Worm (Caenorhabditis elegans): Measurements from ENCODE around the gene W03C9.8.

Gene W03C9.8

ce11 chrII:11967507-11968127, 19.1 kb downstream of the W03C9.8 start, which contains the start of gene W03C9.5 (continued):
- TF ChIP-seq egl-13 (tag; optimal IDR thresholded peaks at IDR 0.05) (peak; percentile 90), skn-1 (tag; optimal IDR thresholded peaks at IDR 0.05) (peak; percentile 95), nhr-12 (tag; optimal IDR thresholded peaks at IDR 0.05) (no peak), hlh-4 (tag; optimal IDR thresholded peaks at IDR 0.05) (no peak), lsy-2 (tag; optimal IDR thresholded peaks at IDR 0.05) (peak; percentile 92 to 96), egl-27 (tag; optimal IDR thresholded peaks at IDR 0.05) (peak; percentile 3 to 31), hlh-17 (GFP tag; optimal IDR thresholded peaks at IDR 0.05; ENCODE audit: borderline replicate concordance) (no peak), ces-1 (GFP tag; optimal IDR thresholded peaks at IDR 0.05) (no peak), lin-14 (GFP tag; optimal IDR thresholded peaks at IDR 0.05) (peak; percentile 97), nhr-76 (tag; optimal IDR thresholded peaks at IDR 0.05) (no peak), unc-30 (tag; optimal IDR thresholded peaks at IDR 0.05) (no peak), isw-1 (GFP tag; IDR thresholded peaks at IDR 0.05) (peak; percentile 94), nhr-77 (tag; optimal IDR thresholded peaks at IDR 0.05) (peak; percentile 90), pax-3 (tag; optimal IDR thresholded peaks at IDR 0.05) (peak; percentile 96), elt-3 (tag; optimal IDR thresholded peaks at IDR 0.05) (peak in 3 of 6 experiments; percentile 36 to 88 (median 82)), C34B4.2 (tag; optimal IDR thresholded peaks at IDR 0.05) (no peak), efl-3 (GFP tag; optimal IDR thresholded peaks at IDR 0.05) (no peak), sptf-1 (tag; optimal IDR thresholded peaks at IDR 0.05) (no peak), snu-23 (GFP tag; optimal IDR thresholded peaks at IDR 0.05) (peak; percentile 98), rnt-1 (tag; optimal IDR thresholded peaks at IDR 0.05) (peak; percentile 96), C16A3.4 (tag; optimal IDR thresholded peaks at IDR 0.05) (peak; percentile 97), pqm-1 (tag; optimal IDR thresholded peaks at IDR 0.05) (no peak), fkh-8 (tag; optimal IDR thresholded peaks at IDR 0.05) (peak; percentile 99), ceh-90 (tag; optimal IDR thresholded peaks at IDR 0.05) (peak; percentile 70), ama-1 (optimal IDR thresholded peaks at IDR 0.05) (peak; percentile 19), fkh-4 (tag; optimal IDR thresholded peaks at IDR 0.05; ENCODE audit: borderline replicate concordance) (peak; percentile 46), mef-2 (tag; optimal IDR thresholded peaks at IDR 0.05) (peak; percentile 75), nhr-11 (tag; optimal IDR thresholded peaks at IDR 0.05) (peak; percentile 64), ceh-8 (GFP tag; optimal IDR thresholded peaks at IDR 0.05) (peak; percentile 84), zip-4 (GFP tag; optimal IDR thresholded peaks at IDR 0.05) (peak; percentile 38), nhr-20 (tag; optimal IDR thresholded peaks at IDR 0.05) (peak; percentile 96), mep-1 (tag; optimal IDR thresholded peaks at IDR 0.05) (peak; percentile 95), C04F5.9 (tag; optimal IDR thresholded peaks at IDR 0.05) (peak; percentile 88), nhr-237 (tag; optimal IDR thresholded peaks at IDR 0.05) (peak; percentile 89), alr-1 (tag; optimal IDR thresholded peaks at IDR 0.05; ENCODE audit: borderline replicate concordance) (no peak), nhr-84 (tag; optimal IDR thresholded peaks at IDR 0.05) (peak; percentile 51), ceh-63 (GFP tag; optimal IDR thresholded peaks at IDR 0.05) (no peak), lin-13 (GFP tag; optimal IDR thresholded peaks at IDR 0.05) (peak; percentile 97), tlp-1 (tag; optimal IDR thresholded peaks at IDR 0.05) (no peak), jun-1 (tag; optimal IDR thresholded peaks at IDR 0.05) (peak; percentile 90), lin-39 (tag; optimal IDR thresholded peaks at IDR 0.05) (no peak), tbx-2 (tag; optimal IDR thresholded peaks at IDR 0.05) (peak; percentile 95), dsc-1 (tag; optimal IDR thresholded peaks at IDR 0.05) (peak; percentile 92), sox-4 (tag; optimal IDR thresholded peaks at IDR 0.05) (peak; percentile 72), elt-2 (tag; optimal IDR thresholded peaks at IDR 0.05) (peak; percentile 78), fos-1 (tag; optimal IDR thresholded peaks at IDR 0.05) (peak; percentile 88), blmp-1 (tag; optimal IDR thresholded peaks at IDR 0.05) (peak; percentile 77), mdl-1 (tag; optimal IDR thresholded peaks at IDR 0.05) (peak in 1 of 2 experiments; percentile 98), F16B12.6 (tag; optimal IDR thresholded peaks at IDR 0.05) (peak; percentile 60)

Measured in whole organism, L1 larva.